Fruit fly (Drosophila melanogaster) Kc167 (cell line): ENCODE data around the gene c12.2.

Experiments
- Myc ChIP-seq: fragments of >200 bp; optimal IDR thresholded peaks from 2 replicates; lab custom pipeline; 2017; ENCODE audit warnings: missing external identifiers
- Sin3A ChIP-seq: fragments of >200 bp; optimal IDR thresholded peaks from 2 replicates; lab custom pipeline; 2018; ENCODE audit warnings: missing external identifiers
- h ChIP-seq: fragments of >200 bp; optimal IDR thresholded peaks from 3 replicates; lab custom pipeline; 2018; ENCODE audit warnings: missing external identifiers
- insv ChIP-seq: fragments of >200 bp; optimal IDR thresholded peaks from 3 replicates; lab custom pipeline; 2018; ENCODE audit warnings: missing external identifiers
- psq ChIP-seq: fragments of >200 bp; optimal IDR thresholded peaks from 2 replicates; lab custom pipeline; 2017; ENCODE audit warnings: missing external identifiers
- ttk ChIP-seq: sonication (Bioruptor generic); optimal IDR thresholded peaks from 2 replicates; lab custom pipeline; 2017; ENCODE audit warnings: missing external identifiers

Gene c12.2

DNA sequence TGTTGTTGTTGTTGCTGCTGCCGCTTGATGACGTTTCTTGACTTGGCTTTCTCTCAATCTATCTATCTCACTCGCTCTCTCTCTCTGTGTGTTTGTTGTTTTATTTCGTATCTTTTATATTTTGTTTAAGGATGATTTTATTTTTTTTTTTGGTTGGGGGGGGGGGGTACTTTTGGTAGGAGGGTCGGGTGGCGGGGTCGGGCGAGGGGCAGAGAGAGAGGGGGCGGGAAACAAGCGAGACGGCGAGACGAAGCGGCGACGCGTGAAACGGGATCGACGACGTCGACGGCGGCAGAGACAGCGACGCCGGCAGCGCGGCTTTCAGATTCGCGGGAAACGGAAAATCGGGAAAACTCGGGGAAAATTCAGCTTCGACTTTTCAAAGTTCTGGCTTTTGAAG is 35.6 kb downstream of the c12.2 start:
- TF ChIP-seq h (lab: Kevin White, UChicago) (no peak), Sin3A (lab: Kevin White, UChicago) (no peak)

DNA sequence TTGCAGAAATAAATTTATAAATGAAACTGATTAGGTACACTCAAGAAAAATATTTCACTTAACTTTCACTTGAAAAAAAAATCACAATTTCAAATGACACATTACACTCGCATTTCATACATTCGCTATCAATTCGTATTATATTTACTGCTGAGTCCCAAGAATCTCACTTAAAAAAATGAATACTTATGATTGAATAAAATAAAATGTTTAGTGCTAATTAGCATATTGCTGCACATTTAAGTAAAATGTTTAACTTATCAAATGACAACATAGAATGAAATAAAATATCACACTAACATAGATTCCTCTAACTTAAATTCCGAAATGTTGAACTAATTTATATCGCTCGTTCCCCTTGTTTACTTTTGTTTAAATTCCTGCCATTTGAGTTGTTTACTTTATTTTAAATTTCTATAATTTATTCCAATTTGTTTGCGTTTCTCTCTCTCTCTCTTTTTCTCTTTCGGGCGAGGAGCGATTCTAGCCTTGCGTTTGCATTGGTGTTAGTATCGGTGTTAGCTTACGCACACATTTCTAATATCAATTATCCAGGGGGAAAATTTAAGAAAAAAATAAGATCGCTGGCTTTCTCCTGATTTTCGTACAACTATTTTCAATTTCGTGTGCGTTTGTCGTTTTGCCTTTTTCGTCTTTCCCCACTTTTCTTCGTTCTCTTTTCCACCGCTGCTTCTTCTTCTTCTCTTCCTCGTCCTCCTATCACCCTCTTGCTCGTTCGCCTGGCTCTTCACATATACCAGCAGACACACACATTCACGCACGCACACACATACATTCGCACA is 36.2 kb downstream of the c12.2 start:
- TF ChIP-seq psq (lab: Kevin White, UChicago) = no peak
- no peak for TF ChIP-seq insv (lab: Kevin White, UChicago)
- TF ChIP-seq Sin3A (lab: Kevin White, UChicago) = no peak
- no peak for TF ChIP-seq h (lab: Kevin White, UChicago)
- TF ChIP-seq ttk (lab: Kevin White, UChicago) = no peak
- TF ChIP-seq Myc (lab: Kevin White, UChicago) = no peak

DNA sequence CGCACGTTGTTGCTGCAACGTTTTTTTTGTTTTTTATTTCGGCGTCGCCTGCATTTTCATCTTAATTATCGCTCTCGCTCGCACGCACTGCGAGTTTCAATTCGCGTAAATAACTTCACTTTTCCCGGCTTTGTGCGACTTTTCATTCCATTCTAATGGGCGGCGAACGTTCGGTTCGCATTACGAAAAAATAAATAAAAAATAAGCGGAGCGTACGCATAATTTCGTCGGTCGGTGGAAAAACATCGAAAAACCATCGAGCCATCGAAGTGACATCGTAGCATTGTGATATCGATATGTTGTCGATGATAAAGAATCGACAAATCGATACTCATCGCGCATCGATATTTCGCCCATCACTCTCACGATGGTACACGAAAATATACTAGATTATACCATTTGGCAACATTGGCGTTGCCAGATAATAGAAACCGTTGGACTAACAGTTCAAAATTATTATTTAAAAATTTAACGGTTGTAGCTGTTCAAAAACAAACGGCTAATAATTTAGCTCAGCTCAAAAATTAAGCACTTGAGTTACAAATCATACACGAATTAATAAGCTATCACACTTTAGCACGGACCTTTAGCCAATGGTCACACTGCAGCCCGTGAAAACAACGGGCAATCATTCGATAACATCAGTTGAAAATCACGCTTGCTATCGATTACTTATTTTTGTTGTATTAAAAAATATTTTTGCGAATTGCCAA is 37.0 kb downstream of the c12.2 start, which contains the start of the genes Zdhhc8 and BCL7-like:
Zdhhc8 (minus strand) TSS at position 232 of the 713 bp plus-strand sequence.
BCL7-like (plus strand) TSS at position 639 of the 713 bp plus-strand sequence.
- TF ChIP-seq Sin3A (lab: Kevin White, UChicago) (no peak), Myc (lab: Kevin White, UChicago) (no peak), h (lab: Kevin White, UChicago) (no peak)
